Fruit fly (Drosophila melanogaster) whole organism, adult: ENCODE results near the gene CG2182.

Source experiments
- CG12768 ChIP-seq: fragments of 200-800 bp; sonication (Bioruptor generic); optimal IDR thresholded peaks from 2 replicates; lab custom pipeline; 2017; ENCODE audit warnings: missing biosample characterization, missing genetic modification characterization, mild to moderate bottlenecking, moderate library complexity, missing genetic modification reagents
- CG14711 ChIP-seq: fragments of 200-800 bp; sonication (Bioruptor generic); optimal IDR thresholded peaks from 2 replicates; lab custom pipeline; 2018; ENCODE audit warnings: missing biosample characterization, mild to moderate bottlenecking, missing genetic modification characterization, moderate library complexity
- CG1620 ChIP-seq: fragments of 200-800 bp; sonication (Bioruptor generic); optimal IDR thresholded peaks from 2 replicates; lab custom pipeline; 2016; ENCODE audit warnings: missing biosample characterization, missing genetic modification characterization
- CG33017 ChIP-seq: fragments of 200-800 bp; sonication (Bioruptor generic); optimal IDR thresholded peaks from 2 replicates; lab custom pipeline; 2018; ENCODE audit warnings: missing biosample characterization, mild to moderate bottlenecking, missing genetic modification characterization, moderate library complexity
- CG7045 ChIP-seq: fragments of 200-800 bp; sonication (Bioruptor generic); optimal IDR thresholded peaks from 2 replicates; lab custom pipeline; 2017; ENCODE audit warnings: missing biosample characterization, mild to moderate bottlenecking, missing genetic modification characterization
- CG7101 ChIP-seq: fragments of 200-800 bp; sonication (Bioruptor generic); optimal IDR thresholded peaks from 2 replicates; lab custom pipeline; 2018; ENCODE audit warnings: missing biosample characterization, mild to moderate bottlenecking, missing genetic modification characterization, moderate library complexity
- Clk ChIP-seq: fragments of 200-800 bp; sonication (Bioruptor generic); optimal IDR thresholded peaks from 2 replicates; lab custom pipeline; 2017; ENCODE audit warnings: missing biosample characterization, missing genetic modification characterization
- bab1 ChIP-seq: fragments of 200-800 bp; sonication (Bioruptor generic); optimal IDR thresholded peaks from 3 replicates; lab custom pipeline; 2019; ENCODE audit warnings: missing biosample characterization, mild to moderate bottlenecking, missing genetic modification characterization, moderate library complexity
- cic ChIP-seq: fragments of 200-800 bp; sonication (Bioruptor generic); optimal IDR thresholded peaks from 2 replicates; lab custom pipeline; 2017; ENCODE audit warnings: missing biosample characterization, mild to moderate bottlenecking, missing genetic modification characterization, moderate library complexity
- cnc ChIP-seq, 2 experiments: fragments of >200 bp; optimal IDR thresholded peaks; 2 replicates each; lab custom pipeline; 2017
- kay ChIP-seq: fragments of 200-800 bp; sonication (Bioruptor generic); peaks from one replicate; lab custom pipeline; 2016; ENCODE audit warnings: missing biosample characterization, missing genetic modification characterization, borderline replicate concordance
- tj ChIP-seq: fragments of 200-800 bp; sonication (Bioruptor generic); optimal IDR thresholded peaks from 3 replicates; lab custom pipeline; 2017; ENCODE audit warnings: missing biosample characterization, mild to moderate bottlenecking, missing genetic modification characterization, moderate library complexity
- toe ChIP-seq: fragments of 200-800 bp; sonication (Bioruptor generic); optimal IDR thresholded peaks from 2 replicates; lab custom pipeline; 2016; ENCODE audit warnings: missing biosample characterization, missing genetic modification characterization

dm6 chr3R:5672658-5673217, 13.0 kb upstream of the CG2182 start:
- peak; percentile 24 for TF ChIP-seq Clk (GFP tag; lab: Kevin White, UChicago)
- TF ChIP-seq kay: peak; percentile 99
- peak; percentile 67 for TF ChIP-seq CG7101
- peak; percentile 49 for TF ChIP-seq CG12768 (GFP tag; lab: Kevin White, UChicago)
- peak; percentile 56 for TF ChIP-seq CG33017 (tag; lab: Kevin White, UChicago)
- no peak for TF ChIP-seq toe (GFP tag; lab: Kevin White, UChicago)
- peak; percentile 49 for TF ChIP-seq CG14711 (tag; lab: Kevin White, UChicago)
- TF ChIP-seq cic (GFP tag; lab: Kevin White, UChicago): peak; percentile 96
- peak; percentile 66 for TF ChIP-seq CG7045 (GFP tag; lab: Kevin White, UChicago)
- peak; percentile 67 for TF ChIP-seq bab1
- TF ChIP-seq CG1620 (GFP tag; lab: Kevin White, UChicago): no peak
- TF ChIP-seq tj (GFP tag; lab: Kevin White, UChicago): peak; percentile 47
- no peak for TF ChIP-seq cnc (optimal IDR thresholded peaks at IDR 0.05; lab: Kevin White, UChicago)
